Fruit fly (Drosophila melanogaster) whole organism, embryonic: ENCODE results near the gene SCCRO.

ENCODE experiments used
- Ada2b ChIP-seq: fragments of 200-800 bp; sonication (Bioruptor generic); IDR thresholded peaks from 2 replicates; pipeline ENCODE4 v1.3.6; 2022; ENCODE audit warnings: missing biosample characterization, missing genetic modification characterization
- Awh ChIP-seq: fragments of 200-800 bp; sonication (Bioruptor generic); IDR thresholded peaks from 2 replicates; pipeline ENCODE4, ENCODE4 v1.3.6; 2022; ENCODE audit warnings: missing biosample characterization, missing genetic modification characterization
- BtbVII ChIP-seq: fragments of 200-800 bp; sonication (Bioruptor generic); optimal IDR thresholded peaks from 3 replicates; lab custom pipeline; 2017; ENCODE audit warnings: missing biosample characterization, mild to moderate bottlenecking, missing genetic modification characterization
- CG11398 ChIP-seq: fragments of 200-800 bp; sonication (Bioruptor generic); optimal IDR thresholded peaks from 2 replicates; lab custom pipeline; 2016; ENCODE audit warnings: missing biosample characterization, missing genetic modification characterization
- CG11456 ChIP-seq: fragments of 200-800 bp; sonication (Bioruptor generic); IDR thresholded peaks from 3 replicates; pipeline ENCODE4 v1.3.6; 2022; ENCODE audit warnings: missing biosample characterization, missing genetic modification characterization
- CG13424 ChIP-seq: fragments of 200-800 bp; sonication (Bioruptor generic); optimal IDR thresholded peaks from 2 replicates; lab custom pipeline; 2019; ENCODE audit warnings: missing biosample characterization, mild to moderate bottlenecking, missing genetic modification characterization, moderate library complexity
- CG14710 ChIP-seq: fragments of 200-800 bp; sonication (Bioruptor generic); optimal IDR thresholded peaks from 3 replicates; lab custom pipeline; 2019; ENCODE audit warnings: missing biosample characterization, mild to moderate bottlenecking, missing genetic modification characterization, moderate library complexity
- CG15011 ChIP-seq: fragments of 200-800 bp; sonication (Bioruptor generic); optimal IDR thresholded peaks from 3 replicates; lab custom pipeline; 2018; ENCODE audit warnings: missing biosample characterization, mild to moderate bottlenecking, missing genetic modification characterization
- CG15479 ChIP-seq: fragments of 200-800 bp; sonication (Bioruptor generic); optimal IDR thresholded peaks from 3 replicates; lab custom pipeline; 2019; ENCODE audit warnings: missing biosample characterization, mild to moderate bottlenecking, missing genetic modification characterization, moderate library complexity
- CG1603 ChIP-seq: fragments of 200-800 bp; sonication (Bioruptor generic); optimal IDR thresholded peaks from 2 replicates; lab custom pipeline; 2019; ENCODE audit warnings: missing biosample characterization, mild to moderate bottlenecking, missing genetic modification characterization, moderate library complexity
- CG1832 ChIP-seq: fragments of 200-800 bp; sonication (Bioruptor generic); optimal IDR thresholded peaks from 2 replicates; lab custom pipeline; 2017; ENCODE audit warnings: missing biosample characterization, mild to moderate bottlenecking, missing genetic modification characterization, inconsistent platforms
- CG18619 ChIP-seq: fragments of 200-800 bp; sonication (Bioruptor generic); optimal IDR thresholded peaks from 3 replicates; lab custom pipeline; 2017; ENCODE audit warnings: missing biosample characterization, mild to moderate bottlenecking, missing genetic modification characterization
- CG2889 ChIP-seq: fragments of 200-800 bp; sonication (Bioruptor generic); IDR thresholded peaks from 3 replicates; pipeline ENCODE4 v1.3.6; 2022; ENCODE audit warnings: missing biosample characterization, missing genetic modification characterization
- CG34376 ChIP-seq: fragments of 200-800 bp; sonication (Bioruptor generic); optimal IDR thresholded peaks from 2 replicates; lab custom pipeline; 2018; ENCODE audit warnings: missing biosample characterization, mild to moderate bottlenecking, missing genetic modification characterization
- CG4282 ChIP-seq: fragments of 200-800 bp; sonication (Bioruptor generic); optimal IDR thresholded peaks from 2 replicates; lab custom pipeline; 2016; ENCODE audit warnings: missing biosample characterization, missing genetic modification characterization
- CG4617 ChIP-seq: fragments of 200-800 bp; sonication (Bioruptor generic); optimal IDR thresholded peaks from 3 replicates; lab custom pipeline; 2016; ENCODE audit warnings: missing biosample characterization, missing genetic modification characterization, borderline replicate concordance
- CG6813 ChIP-seq: fragments of 200-800 bp; sonication (Bioruptor generic); optimal IDR thresholded peaks from 2 replicates; lab custom pipeline; 2017; ENCODE audit warnings: missing biosample characterization, missing genetic modification characterization, mild to moderate bottlenecking, moderate library complexity, missing genetic modification reagents
- CG7271 ChIP-seq: fragments of 200-800 bp; sonication (Bioruptor generic); optimal IDR thresholded peaks from 2 replicates; lab custom pipeline; 2018; ENCODE audit warnings: missing biosample characterization, mild to moderate bottlenecking, missing genetic modification characterization, moderate library complexity
- CG7556 ChIP-seq: fragments of 200-800 bp; sonication (Bioruptor generic); optimal IDR thresholded peaks from 2 replicates; lab custom pipeline; 2017; ENCODE audit warnings: missing biosample characterization, mild to moderate bottlenecking, missing genetic modification characterization
- CG8281 ChIP-seq: fragments of 200-800 bp; sonication (Bioruptor generic); optimal IDR thresholded peaks from 2 replicates; lab custom pipeline; 2018; ENCODE audit warnings: missing biosample characterization, mild to moderate bottlenecking, missing genetic modification characterization, moderate library complexity
- CG8478 ChIP-seq: fragments of >200 bp; optimal IDR thresholded peaks from 2 replicates; lab custom pipeline; 2018
- CkIIα-i1 ChIP-seq: fragments of 200-800 bp; sonication (Bioruptor generic); IDR thresholded peaks from 2 replicates; pipeline ENCODE4 v1.3.6; 2022; ENCODE audit warnings: missing biosample characterization, missing genetic modification characterization
- D19B ChIP-seq: fragments of 200-800 bp; sonication (Bioruptor generic); optimal IDR thresholded peaks from 2 replicates; lab custom pipeline; 2017; ENCODE audit warnings: missing biosample characterization, mild to moderate bottlenecking, missing genetic modification characterization
- ERR ChIP-seq: fragments of 200-800 bp; sonication (Bioruptor generic); optimal IDR thresholded peaks from 2 replicates; lab custom pipeline; 2016; ENCODE audit warnings: missing biosample characterization, missing genetic modification characterization
- Ets97D ChIP-seq: fragments of 200-800 bp; sonication (Bioruptor generic); optimal IDR thresholded peaks from 3 replicates; lab custom pipeline; 2016; ENCODE audit warnings: missing biosample characterization, missing genetic modification characterization
- Fer3 ChIP-seq: fragments of 200-800 bp; sonication (Bioruptor generic); optimal IDR thresholded peaks from 2 replicates; lab custom pipeline; 2018; ENCODE audit warnings: missing biosample characterization, mild to moderate bottlenecking, missing genetic modification characterization, moderate library complexity
- Gsc ChIP-seq: fragments of 200-800 bp; sonication (Bioruptor generic); IDR thresholded peaks from 2 replicates; pipeline ENCODE4 v1.3.6; 2022; ENCODE audit warnings: missing biosample characterization, missing genetic modification characterization
- Hand ChIP-seq: fragments of 200-800 bp; sonication (Bioruptor generic); optimal IDR thresholded peaks from 2 replicates; lab custom pipeline; 2017; ENCODE audit warnings: mild to moderate bottlenecking, missing biosample characterization, missing genetic modification reagents, missing genetic modification characterization
- Hr39 ChIP-seq: fragments of >200 bp; optimal IDR thresholded peaks from 2 replicates; lab custom pipeline; 2017
- Hr78 ChIP-seq, 2 experiments: fragments of 200-800 bp in 1 of 2; fragments of >200 bp in 1 of 2; sonication (Bioruptor generic) in 1 of 2; optimal IDR thresholded peaks; 2 replicates each; lab custom pipeline; 2017 to 2019; ENCODE audit warnings: missing biosample characterization in 2 of 2, missing genetic modification characterization in 2 of 2, mild to moderate bottlenecking in 1 of 2, moderate library complexity in 1 of 2
- Mes4 ChIP-seq: fragments of 200-800 bp; sonication (Bioruptor generic); optimal IDR thresholded peaks from 2 replicates; lab custom pipeline; 2016; ENCODE audit warnings: missing biosample characterization, missing genetic modification characterization
- Opbp ChIP-seq: fragments of 200-800 bp; sonication (Bioruptor generic); IDR thresholded peaks from 3 replicates; pipeline ENCODE4 v1.3.6; 2022; ENCODE audit warnings: missing biosample characterization, missing genetic modification characterization; ENCODE audit not compliant: partially characterized antibody
- Ravus ChIP-seq: fragments of 200-800 bp; sonication (Bioruptor generic); IDR thresholded peaks from 2 replicates; pipeline ENCODE4 v1.3.6; 2022; ENCODE audit warnings: missing biosample characterization, missing genetic modification characterization
- ase ChIP-seq: fragments of 200-800 bp; sonication (Bioruptor generic); IDR thresholded peaks from 3 replicates; pipeline ENCODE4 v1.3.6; 2022; ENCODE audit warnings: missing biosample characterization, missing genetic modification characterization
- crc ChIP-seq: fragments of 200-800 bp; sonication (Bioruptor generic); optimal IDR thresholded peaks from 2 replicates; lab custom pipeline; 2016; ENCODE audit warnings: missing biosample characterization, missing genetic modification characterization
- crp ChIP-seq, 2 experiments: fragments of 200-800 bp; sonication (Bioruptor generic); optimal IDR thresholded peaks; 2 replicates in 1 of 2; 3 replicates in 1 of 2; lab custom pipeline; 2017; ENCODE audit warnings: missing biosample characterization in 2 of 2, missing genetic modification characterization in 2 of 2, mild to moderate bottlenecking in 1 of 2, moderate library complexity in 1 of 2
- dati ChIP-seq: fragments of 200-800 bp; sonication (Bioruptor generic); IDR thresholded peaks from 2 replicates; pipeline ENCODE4 v1.3.6; 2022; ENCODE audit warnings: missing biosample characterization, missing genetic modification characterization
- fd102C ChIP-seq: fragments of 200-800 bp; sonication (Bioruptor generic); optimal IDR thresholded peaks from 2 replicates; lab custom pipeline; 2018; ENCODE audit warnings: missing biosample characterization, mild to moderate bottlenecking, missing genetic modification characterization, moderate library complexity
- gce ChIP-seq: fragments of 200-800 bp; sonication (Bioruptor generic); IDR thresholded peaks from 3 replicates; pipeline ENCODE4 v1.3.6; 2022; ENCODE audit warnings: missing biosample characterization, missing genetic modification characterization
- gem ChIP-seq: fragments of 200-800 bp; sonication (Bioruptor generic); optimal IDR thresholded peaks from 2 replicates; lab custom pipeline; 2019; ENCODE audit warnings: missing biosample characterization, mild to moderate bottlenecking, missing genetic modification characterization, moderate library complexity
- h ChIP-seq: fragments of >200 bp; optimal IDR thresholded peaks from 2 replicates; lab custom pipeline; 2017
- jumu ChIP-seq: fragments of 200-800 bp; sonication (Bioruptor generic); optimal IDR thresholded peaks from 3 replicates; lab custom pipeline; 2016; ENCODE audit warnings: missing biosample characterization, missing genetic modification characterization
- kni ChIP-seq: fragments of 200-800 bp; sonication (Bioruptor generic); optimal IDR thresholded peaks from 3 replicates; lab custom pipeline; 2017; ENCODE audit warnings: mild to moderate bottlenecking, missing biosample characterization, missing genetic modification reagents, missing genetic modification characterization
- knrl ChIP-seq: fragments of 200-800 bp; sonication (Bioruptor generic); IDR thresholded peaks from 3 replicates; pipeline ENCODE4 v1.3.6; 2022; ENCODE audit warnings: missing biosample characterization, missing genetic modification characterization; ENCODE audit not compliant: partially characterized antibody
- lmd ChIP-seq: fragments of 200-800 bp; sonication (Bioruptor generic); IDR thresholded peaks from 2 replicates; pipeline ENCODE4 v1.3.6; 2022; ENCODE audit warnings: missing biosample characterization, missing genetic modification characterization
- nerfin-2 ChIP-seq: fragments of 200-800 bp; sonication (Bioruptor generic); IDR thresholded peaks from 2 replicates; pipeline ENCODE4 v1.3.6; 2022; ENCODE audit warnings: missing biosample characterization, missing genetic modification characterization; ENCODE audit not compliant: partially characterized antibody
- otp ChIP-seq: fragments of 200-800 bp; sonication (Bioruptor generic); IDR thresholded peaks from 3 replicates; pipeline ENCODE4, ENCODE4 v1.3.6; 2022; ENCODE audit warnings: missing biosample characterization, missing genetic modification characterization
- tgo ChIP-seq: fragments of 200-800 bp; sonication (Bioruptor generic); IDR thresholded peaks from 3 replicates; pipeline ENCODE4 v1.3.6; 2022; ENCODE audit warnings: missing biosample characterization, missing genetic modification characterization
- zfh2 ChIP-seq: fragments of 200-800 bp; sonication (Bioruptor generic); optimal IDR thresholded peaks from 2 replicates; lab custom pipeline; 2016; ENCODE audit warnings: missing biosample characterization, missing genetic modification characterization

SCCRO gene

dm6 chr3L:15563058-15563850 is at the start of gene SCCRO, which contains the start of gene CG7739 (continued):
- TF ChIP-seq CG11456 (GFP tag; lab: Robert Waterston, UW): no peak; the same call in 1 of the 3 replicates
- peak in 1 of 2 experiments; percentile 70 for TF ChIP-seq crp (GFP tag; optimal IDR thresholded peaks at IDR 0.05; lab: Kevin White, UChicago)
- TF ChIP-seq CkIIα-i1 (GFP tag; lab: Robert Waterston, UW): no peak
- peak; percentile 3 for TF ChIP-seq CG34376 (GFP tag; lab: Kevin White, UChicago)
- TF ChIP-seq Hr39: no peak
- TF ChIP-seq D19B (GFP tag; lab: Kevin White, UChicago): no peak
- TF ChIP-seq CG1603 (tag; lab: Kevin White, UChicago): peak; percentile 42
- TF ChIP-seq CG14710: peak; percentile 74
- TF ChIP-seq lmd (GFP tag; lab: Robert Waterston, UW): peak; percentile 61; the same call in 1 of the 2 replicates
- no peak for TF ChIP-seq CG7271 (tag; lab: Kevin White, UChicago)
- peak; percentile 26 for TF ChIP-seq CG11398 (GFP tag; lab: Kevin White, UChicago)
- TF ChIP-seq CG13424 (tag; lab: Kevin White, UChicago): peak; percentile 66
- peak; percentile 56; the same call in 1 of the 3 replicates for TF ChIP-seq CG2889 (GFP tag; lab: Robert Waterston, UW)
- TF ChIP-seq BtbVII (GFP tag; lab: Kevin White, UChicago): no peak
- TF ChIP-seq h: no peak
- TF ChIP-seq knrl (GFP tag; lab: Robert Waterston, UW): no peak; the same call in 2 of the 3 replicates
- peak; percentile 41 for TF ChIP-seq zfh2
- TF ChIP-seq gce (GFP tag; lab: Robert Waterston, UW): no peak
- TF ChIP-seq CG1832: no peak
- peak; percentile 77 for TF ChIP-seq Fer3 (tag; lab: Kevin White, UChicago)
- TF ChIP-seq CG15011: no peak
- TF ChIP-seq dati (GFP tag; lab: Robert Waterston, UW): no peak
- no peak for TF ChIP-seq fd102C
- no peak for TF ChIP-seq CG4282 (GFP tag; lab: Kevin White, UChicago)
- peak; percentile 10; the same call in 1 of the 2 replicates for TF ChIP-seq Ravus
- TF ChIP-seq Mes4: peak; percentile 4
- peak; percentile 69 for TF ChIP-seq Ada2b
- no peak for TF ChIP-seq kni (GFP tag; lab: Kevin White, UChicago)
- TF ChIP-seq nerfin-2: no peak
- TF ChIP-seq CG6813 (GFP tag; lab: Kevin White, UChicago): no peak
- TF ChIP-seq Awh (GFP tag; lab: Robert Waterston, UW): peak; percentile 46; the same call in 1 of the 2 replicates
- peak; percentile 4 for TF ChIP-seq Hand (GFP tag; lab: Kevin White, UChicago)
- TF ChIP-seq CG15479 (GFP tag; lab: Kevin White, UChicago): no peak
- TF ChIP-seq Ets97D (GFP tag; lab: Kevin White, UChicago): peak; percentile 30
- TF ChIP-seq CG8478 (lab: Kevin White, UChicago): no peak
- TF ChIP-seq CG18619 (GFP tag; lab: Kevin White, UChicago): peak; percentile 35
- peak; percentile 33 for TF ChIP-seq CG7556
- TF ChIP-seq CG4617 (GFP tag; lab: Kevin White, UChicago): peak; percentile 96
- 0 out of 3 replicates have a peak, but pooled peaks have one; percentile 31 for TF ChIP-seq otp (GFP tag; lab: Robert Waterston, UW)
- TF ChIP-seq Opbp (GFP tag; lab: Robert Waterston, UW): 0 out of 3 replicates have a peak, but pooled peaks have one; percentile 61
- TF ChIP-seq jumu: peak; percentile 32
- no peak for TF ChIP-seq Hr78 (GFP tag; optimal IDR thresholded peaks at IDR 0.05; lab: Kevin White, UChicago)
- TF ChIP-seq ERR (GFP tag; lab: Kevin White, UChicago): no peak
- TF ChIP-seq Gsc: no peak
- peak; percentile 83 for TF ChIP-seq gem (tag; lab: Kevin White, UChicago)
- TF ChIP-seq tgo: peak; percentile 69
- no peak for TF ChIP-seq CG8281 (tag; lab: Kevin White, UChicago)
- peak; percentile 28; the same call in 1 of the 3 replicates for TF ChIP-seq ase (GFP tag; lab: Robert Waterston, UW)
- no peak for TF ChIP-seq crc (GFP tag; lab: Kevin White, UChicago)
